Fruit fly (Drosophila melanogaster) Kc167 (cell line): ENCODE measurements around the gene Sgsf.

Source experiments
- Myc ChIP-seq: fragments of >200 bp; optimal IDR thresholded peaks from 2 replicates; lab custom pipeline; 2017; ENCODE audit warnings: missing external identifiers
- Sin3A ChIP-seq: fragments of >200 bp; optimal IDR thresholded peaks from 2 replicates; lab custom pipeline; 2018; ENCODE audit warnings: missing external identifiers
- h ChIP-seq: fragments of >200 bp; optimal IDR thresholded peaks from 3 replicates; lab custom pipeline; 2018; ENCODE audit warnings: missing external identifiers
- insv ChIP-seq: fragments of >200 bp; optimal IDR thresholded peaks from 3 replicates; lab custom pipeline; 2018; ENCODE audit warnings: missing external identifiers
- psq ChIP-seq: fragments of >200 bp; optimal IDR thresholded peaks from 2 replicates; lab custom pipeline; 2017; ENCODE audit warnings: missing external identifiers
- ttk ChIP-seq: sonication (Bioruptor generic); optimal IDR thresholded peaks from 2 replicates; lab custom pipeline; 2017; ENCODE audit warnings: missing external identifiers

- TF ChIP-seq psq = no peak
- TF ChIP-seq Myc (lab: Kevin White, UChicago) = no peak
- TF ChIP-seq h = no peak
- TF ChIP-seq ttk (lab: Kevin White, UChicago) = no peak
- TF ChIP-seq Sin3A (lab: Kevin White, UChicago) = no peak
- no peak for TF ChIP-seq insv (lab: Kevin White, UChicago)
Observed at dm6 chr3R:12350497-12350896, 9.0 kb downstream of the Sgsf start, which contains the start of gene CG10038.
